Fruit fly (Drosophila melanogaster) whole organism, embryonic: ENCODE measurements around the gene RpL34b.

ENCODE experiments used
- CG12391 ChIP-seq: fragments of 200-800 bp; sonication (Bioruptor generic); optimal IDR thresholded peaks from 3 replicates; lab custom pipeline; 2018; ENCODE audit warnings: missing biosample characterization, mild to moderate bottlenecking, missing genetic modification characterization, moderate library complexity
- Max ChIP-seq: fragments of 200-800 bp; sonication (Bioruptor generic); optimal IDR thresholded peaks from 2 replicates; lab custom pipeline; 2016; ENCODE audit warnings: missing biosample characterization, mild to moderate bottlenecking, missing genetic modification characterization
- ash1 ChIP-seq: fragments of 200-800 bp; sonication (Bioruptor generic); optimal IDR thresholded peaks from 2 replicates; lab custom pipeline; 2018; ENCODE audit warnings: missing biosample characterization, mild to moderate bottlenecking, missing genetic modification characterization
- pros ChIP-seq: fragments of 200-800 bp; sonication (Bioruptor generic); optimal IDR thresholded peaks from 3 replicates; lab custom pipeline; 2019; ENCODE audit warnings: missing biosample characterization, mild to moderate bottlenecking, missing genetic modification characterization, moderate library complexity
- psq ChIP-seq: fragments of 200-800 bp; sonication (Bioruptor generic); optimal IDR thresholded peaks from 2 replicates; lab custom pipeline; 2017; ENCODE audit warnings: missing biosample characterization, missing genetic modification characterization

DNA sequence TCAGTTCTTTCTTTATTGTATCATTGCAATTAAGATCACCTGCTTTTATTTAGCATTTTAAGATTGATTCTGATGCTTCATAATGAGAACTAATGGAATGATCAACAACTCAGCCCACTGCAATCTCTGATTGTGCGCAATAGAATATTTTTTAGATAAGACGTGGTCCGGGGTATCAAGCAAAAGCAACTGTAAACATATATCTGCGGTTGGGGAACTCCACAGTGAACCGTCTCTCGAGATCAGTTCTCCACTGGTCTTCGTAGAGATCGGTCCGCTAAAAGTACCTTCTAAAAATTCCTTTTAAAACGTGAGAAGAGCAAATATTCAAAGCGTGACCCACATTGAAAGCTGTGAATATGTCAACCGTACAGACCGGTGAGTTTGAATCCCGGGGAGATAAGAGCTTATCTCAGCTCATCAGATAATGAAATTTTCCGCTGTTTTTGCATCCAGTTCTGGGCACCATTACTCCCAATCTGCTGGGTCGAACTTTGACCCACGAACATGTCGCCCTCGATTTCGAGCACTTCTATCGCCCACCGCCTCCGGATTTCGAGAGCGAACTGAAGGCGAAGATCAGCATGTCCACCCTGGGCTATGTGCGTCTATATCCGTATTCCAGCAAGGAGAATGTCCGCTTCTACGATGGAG lies 37.8 kb downstream of the RpL34b start, which contains the start of gene CG18473:
- no peak for TF ChIP-seq Max
- TF ChIP-seq pros = no peak
- no peak for TF ChIP-seq psq (GFP tag; lab: Kevin White, UChicago)
- TF ChIP-seq ash1 (GFP tag; lab: Kevin White, UChicago) = no peak
- no peak for TF ChIP-seq CG12391 (tag; lab: Kevin White, UChicago)
